Worm (Caenorhabditis elegans) whole organism, young adult: ENCODE measurements around the gene tomm-40.

Source experiments
- ama-1 ChIP-seq, 3 experiments: fragments of 150-350 bp in 1 of 3; sonication (generic microtip) in 2 of 3; optimal IDR thresholded peaks; 2 replicates each; lab custom pipeline; 2014 to 2018; ENCODE audit warnings: missing biosample characterization in 2 of 3, missing genetic modification characterization in 2 of 3, missing genetic modification reagents in 2 of 3
- mcd-1 ChIP-seq: fragments of 200-800 bp; sonication (Bioruptor generic); IDR thresholded peaks from 2 replicates; pipeline ENCODE4 v1.3.6; 2022; ENCODE audit warnings: missing genetic modification reagents, missing genetic modification characterization, missing compliant biosample characterization
- snpc-4 ChIP-seq, 5 experiments: fragments of 150-350 bp in 1 of 5; sonication (generic microtip) in 4 of 5; optimal IDR thresholded peaks; 2 replicates each; lab custom pipeline; 2014 to 2018; ENCODE audit warnings: missing genetic modification characterization in 5 of 5, missing biosample characterization in 3 of 5, antibody characterized with exemption in 2 of 5, mild to moderate bottlenecking in 2 of 5, missing compliant biosample characterization in 2 of 5, missing genotype in 2 of 5, moderate library complexity in 2 of 5, missing genetic modification reagents in 1 of 5
- ztf-3 ChIP-seq: fragments of 200-800 bp; sonication (Bioruptor generic); optimal IDR thresholded peaks from 2 replicates; lab custom pipeline; 2018; ENCODE audit warnings: mild to moderate bottlenecking, missing genetic modification characterization, missing compliant biosample characterization

DNA sequence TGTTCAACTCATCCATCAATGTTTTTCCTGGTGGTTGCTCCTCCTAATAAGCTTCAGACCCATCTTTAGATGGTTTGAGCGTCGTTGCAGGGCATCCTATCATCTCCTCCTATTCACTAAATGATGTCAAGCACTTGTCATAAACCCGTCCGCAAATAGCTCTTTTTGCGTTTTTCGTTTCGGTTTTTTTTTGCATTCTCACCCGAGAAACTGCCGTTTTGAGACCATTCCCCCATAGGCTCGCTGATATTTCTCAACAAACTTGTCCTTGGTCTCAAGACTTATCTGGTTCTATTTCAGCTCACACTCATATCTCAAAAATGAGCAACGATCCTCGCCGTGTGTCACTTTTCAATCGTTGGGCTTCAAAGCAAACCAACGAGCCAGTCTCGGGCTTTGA is 13.0 kb downstream of the tomm-40 start, which contains the start of gene cal-2:
- TF ChIP-seq ama-1 (optimal IDR thresholded peaks at IDR 0.05; lab: Kevin White, UChicago) = no peak
- TF ChIP-seq ama-1 (GFP tag; optimal IDR thresholded peaks at IDR 0.05; lab: Kevin White, UChicago) = no peak
- no peak for TF ChIP-seq mcd-1 (GFP tag; lab: Robert Waterston, UW)
- TF ChIP-seq snpc-4 (GFP tag; optimal IDR thresholded peaks at IDR 0.05; lab: Kevin White, UChicago) = no peak
- TF ChIP-seq snpc-4 (tag; optimal IDR thresholded peaks at IDR 0.05; lab: Kevin White, UChicago) = no peak
- TF ChIP-seq ztf-3 (GFP tag; lab: Kevin White, UChicago) = no peak
